Worm (Caenorhabditis elegans): ENCODE data around the gene Y46G5A.34.

Y46G5A.34 gene

DNA sequence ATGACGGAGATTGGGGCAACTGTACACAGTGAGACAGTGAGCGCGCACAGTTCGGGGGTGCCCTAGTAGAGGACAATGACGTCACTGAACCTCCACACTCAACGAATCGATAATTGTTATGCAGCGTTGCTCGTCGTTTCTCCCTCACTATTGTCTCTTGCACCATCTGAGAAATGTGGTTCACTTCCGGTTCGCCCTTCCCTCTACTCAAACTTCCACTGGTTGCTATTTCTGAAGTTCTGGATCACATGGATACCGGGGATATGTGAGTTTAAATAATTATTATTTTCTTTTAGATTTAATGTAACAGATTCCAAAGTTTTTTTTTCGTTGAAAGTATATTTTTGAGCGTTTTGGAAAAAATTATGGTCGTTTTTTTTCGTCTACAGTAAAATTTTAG lies 20.3 kb upstream of the Y46G5A.34 start, which contains the start of the genes Y46G5A.7 and Y46G5A.8:
Gene Y46G5A.7 (minus strand): TSS at position 153 of the 400 bp plus-strand sequence.
Gene Y46G5A.8 (plus strand): TSS at position 159 of the 400 bp plus-strand sequence.
- no peak for TF ChIP-seq ref-1 (GFP tag; conservative IDR thresholded peaks at IDR 0.05)
- TF ChIP-seq med-1 (GFP tag; optimal IDR thresholded peaks at IDR 0.05; ENCODE audit: insufficient read depth) = no peak
- peak; percentile 58; the same call in 1 of the 2 replicates for TF ChIP-seq T22C8.4 (GFP tag; IDR thresholded peaks at IDR 0.05)
- TF ChIP-seq cog-1 (tag; optimal IDR thresholded peaks at IDR 0.05) = no peak
- TF ChIP-seq flt-1 (GFP tag; IDR thresholded peaks at IDR 0.05) = no peak
- no peak for TF ChIP-seq ztf-29 (GFP tag; IDR thresholded peaks at IDR 0.05)
- TF ChIP-seq klf-2 (GFP tag; conservative IDR thresholded peaks at IDR 0.05) = no peak

DNA sequence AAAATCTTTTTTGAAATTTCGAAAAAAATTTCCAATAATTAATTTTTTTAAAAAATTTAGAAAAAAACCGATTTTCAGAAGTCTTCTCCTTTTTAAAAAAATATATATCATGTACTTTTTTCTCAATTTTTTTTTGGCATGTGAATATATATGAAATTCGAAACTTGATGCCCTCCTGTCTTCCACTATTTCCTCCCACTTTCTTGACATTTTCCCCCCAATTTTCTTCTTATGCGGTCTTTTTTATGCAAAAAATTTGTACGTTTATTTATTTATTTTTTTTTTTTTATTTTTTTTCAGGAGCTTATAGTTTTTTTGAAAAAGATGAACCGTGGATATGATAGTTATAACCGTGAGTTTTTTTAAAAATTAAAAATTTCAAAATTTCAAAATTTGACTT lies 16.0 kb upstream of the Y46G5A.34 start, which contains the start of gene cnp-2:
Gene cnp-2 (plus strand): TSS at position 301 of the 400 bp plus-strand sequence.
- TF ChIP-seq med-1 (GFP tag; optimal IDR thresholded peaks at IDR 0.05; ENCODE audit: insufficient read depth) (no peak), ztf-29 (GFP tag; IDR thresholded peaks at IDR 0.05) (no peak), ztf-23 (GFP tag; IDR thresholded peaks at IDR 0.05) (no peak), ref-1 (GFP tag; conservative IDR thresholded peaks at IDR 0.05) (no peak), T22C8.4 (GFP tag; IDR thresholded peaks at IDR 0.05) (no peak), klf-2 (GFP tag; conservative IDR thresholded peaks at IDR 0.05) (no peak), cog-1 (tag; optimal IDR thresholded peaks at IDR 0.05) (no peak), flt-1 (GFP tag; IDR thresholded peaks at IDR 0.05) (no peak)

DNA sequence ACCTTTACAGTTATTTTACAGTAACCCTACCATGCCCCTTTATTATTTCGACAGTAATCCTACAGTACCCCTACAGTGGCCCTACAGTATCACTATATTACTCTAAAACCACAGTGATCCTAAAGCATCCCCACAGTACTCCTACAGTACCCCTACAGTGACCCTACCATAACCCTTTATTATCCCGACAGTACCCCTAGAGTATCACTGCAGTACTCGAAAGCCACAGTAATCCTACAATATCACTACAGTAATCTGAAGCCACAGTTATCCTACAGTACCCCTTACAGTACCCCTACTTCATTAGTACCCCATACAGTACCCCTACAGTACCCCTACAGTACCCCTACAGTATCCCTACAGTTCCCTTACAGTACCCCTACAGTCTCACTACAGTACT lies 12.0 kb upstream of the Y46G5A.34 start:
- TF ChIP-seq flt-1 (GFP tag; IDR thresholded peaks at IDR 0.05) = no peak
- no peak for TF ChIP-seq ztf-23 (GFP tag; IDR thresholded peaks at IDR 0.05)
- TF ChIP-seq ztf-29 (GFP tag; IDR thresholded peaks at IDR 0.05) = no peak
- TF ChIP-seq med-1 (GFP tag; optimal IDR thresholded peaks at IDR 0.05; ENCODE audit: insufficient read depth) = no peak
- no peak for TF ChIP-seq tab-1 (GFP tag; IDR thresholded peaks at IDR 0.05)
- no peak for TF ChIP-seq ref-1 (GFP tag; conservative IDR thresholded peaks at IDR 0.05)
- TF ChIP-seq klf-2 (GFP tag; conservative IDR thresholded peaks at IDR 0.05) = no peak
- no peak for TF ChIP-seq T22C8.4 (GFP tag; IDR thresholded peaks at IDR 0.05)
- TF ChIP-seq cog-1 (tag; optimal IDR thresholded peaks at IDR 0.05) = no peak

DNA sequence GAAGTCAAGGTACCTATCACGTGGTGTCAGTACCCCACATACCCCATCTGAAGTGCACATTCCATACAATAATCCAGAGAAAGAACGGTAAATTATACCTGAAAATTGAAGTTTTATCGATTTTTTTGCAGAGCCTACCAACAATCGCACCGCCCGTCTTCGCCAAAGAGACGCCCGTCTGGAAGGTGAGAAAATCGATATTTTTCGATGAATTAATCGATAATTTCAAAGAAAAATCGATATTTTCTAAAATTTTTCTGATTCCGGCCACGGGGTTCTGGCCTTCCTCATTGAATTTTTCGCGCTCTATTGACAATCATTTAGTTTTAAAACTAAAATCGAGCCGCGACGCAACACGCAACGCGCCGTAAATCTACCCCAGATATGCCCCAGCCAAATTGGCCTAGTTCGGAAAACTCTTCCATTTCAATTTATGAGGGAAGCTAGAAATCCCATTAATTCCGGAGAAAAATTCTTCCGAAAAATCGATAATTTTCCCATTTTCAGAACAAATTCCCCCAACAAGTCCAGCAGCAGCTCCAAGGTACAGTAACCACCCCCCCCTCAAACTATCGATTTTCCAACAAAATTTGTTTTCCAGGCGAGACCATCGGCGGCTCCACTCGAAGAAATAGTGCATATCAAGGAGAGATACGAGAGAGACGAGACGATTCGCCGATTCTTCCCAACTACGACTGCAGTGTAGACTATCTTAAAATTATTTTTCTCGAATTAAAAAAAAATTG lies 9.9 kb upstream of the Y46G5A.34 start:
- TF ChIP-seq med-1 (GFP tag; optimal IDR thresholded peaks at IDR 0.05; ENCODE audit: insufficient read depth) (no peak), T22C8.4 (GFP tag; IDR thresholded peaks at IDR 0.05) (peak; percentile 60)

DNA sequence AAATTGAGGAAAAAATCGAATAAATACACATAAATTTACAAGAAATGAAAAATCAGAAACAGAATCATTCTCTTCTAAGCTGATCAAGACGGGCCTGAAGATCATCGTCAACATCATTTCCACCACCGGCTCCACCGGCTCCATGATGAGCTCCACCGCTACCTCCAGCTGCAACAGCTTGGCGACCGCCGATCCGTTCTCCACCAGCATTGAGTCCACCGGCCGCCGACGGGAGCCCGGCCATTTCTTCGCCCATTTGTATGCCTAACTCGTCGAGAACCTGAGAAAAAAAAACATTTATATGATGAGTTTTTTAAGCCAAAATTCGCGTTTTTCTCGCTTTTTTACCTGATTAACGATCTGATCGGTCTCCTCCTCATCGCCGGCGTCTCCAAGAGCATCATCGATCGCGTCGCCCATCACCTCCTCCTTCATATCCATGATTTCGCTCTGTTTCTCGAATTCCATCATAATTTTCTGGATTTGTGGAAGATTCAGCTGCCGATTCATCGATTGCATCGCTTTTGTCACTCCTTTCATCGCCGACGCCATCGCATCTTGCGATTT lies 9.1 kb upstream of the Y46G5A.34 start:
- TF ChIP-seq ref-1 (GFP tag; conservative IDR thresholded peaks at IDR 0.05) (no peak), ztf-29 (GFP tag; IDR thresholded peaks at IDR 0.05) (no peak), cog-1 (tag; optimal IDR thresholded peaks at IDR 0.05) (no peak), T22C8.4 (GFP tag; IDR thresholded peaks at IDR 0.05) (no peak), ztf-23 (GFP tag; IDR thresholded peaks at IDR 0.05) (no peak), flt-1 (GFP tag; IDR thresholded peaks at IDR 0.05) (no peak), med-1 (GFP tag; optimal IDR thresholded peaks at IDR 0.05; ENCODE audit: insufficient read depth) (no peak), tab-1 (GFP tag; IDR thresholded peaks at IDR 0.05) (no peak), klf-2 (GFP tag; conservative IDR thresholded peaks at IDR 0.05) (no peak)

ce11 chrII:12768167-12768712 lies 8.2 kb upstream of the Y46G5A.34 start, which contains the start of the genes vps-2 and tiar-2:
vps-2 (minus strand) TSS chrII:12768217.
tiar-2 (plus strand) TSS chrII:12768686.
- TF ChIP-seq tab-1 (GFP tag; IDR thresholded peaks at IDR 0.05) (no peak), T22C8.4 (GFP tag; IDR thresholded peaks at IDR 0.05) (peak; percentile 52; the same call in 1 of the 2 replicates)

DNA sequence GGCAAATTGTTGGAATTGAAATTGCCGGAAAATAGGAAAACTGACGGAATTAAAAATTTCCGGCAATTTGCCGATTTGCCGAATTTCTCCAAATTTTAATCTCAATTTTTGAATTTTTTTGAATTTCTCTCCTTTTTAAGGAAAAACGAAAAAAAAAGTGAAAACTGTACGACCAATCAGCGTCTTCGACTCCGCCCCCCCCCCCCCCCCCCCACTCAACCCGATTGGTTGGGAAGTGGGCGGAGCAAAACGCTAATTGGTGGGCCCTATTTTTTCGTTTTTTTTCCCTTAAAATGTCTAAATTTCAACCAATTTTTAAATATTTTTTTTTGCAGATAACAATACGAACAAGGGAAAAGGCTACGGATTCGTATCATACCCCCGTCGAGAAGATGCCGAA lies 6.5 kb upstream of the Y46G5A.34 start:
- no peak for TF ChIP-seq cog-1 (tag; optimal IDR thresholded peaks at IDR 0.05)
- TF ChIP-seq klf-2 (GFP tag; conservative IDR thresholded peaks at IDR 0.05) = no peak
- no peak for TF ChIP-seq flt-1 (GFP tag; IDR thresholded peaks at IDR 0.05)

- TF ChIP-seq cog-1 (tag; optimal IDR thresholded peaks at IDR 0.05) = no peak
- no peak for TF ChIP-seq ztf-29 (GFP tag; IDR thresholded peaks at IDR 0.05)
- no peak for TF ChIP-seq med-1 (GFP tag; optimal IDR thresholded peaks at IDR 0.05; ENCODE audit: insufficient read depth)
- no peak for TF ChIP-seq flt-1 (GFP tag; IDR thresholded peaks at IDR 0.05)
- TF ChIP-seq tab-1 (GFP tag; IDR thresholded peaks at IDR 0.05) = no peak
- no peak for TF ChIP-seq klf-2 (GFP tag; conservative IDR thresholded peaks at IDR 0.05)
- no peak for TF ChIP-seq ztf-23 (GFP tag; IDR thresholded peaks at IDR 0.05)
- TF ChIP-seq ref-1 (GFP tag; conservative IDR thresholded peaks at IDR 0.05) = no peak
- TF ChIP-seq T22C8.4 (GFP tag; IDR thresholded peaks at IDR 0.05) = no peak
These were observed 2.1 kb upstream of the Y46G5A.34 start, which contains the start of gene Y46G5A.14 for ce11 chrII:12774402-12774801. Y46G5A.14 (plus strand) TSS chrII:12774702.

- TF ChIP-seq flt-1 (GFP tag; IDR thresholded peaks at IDR 0.05) (peak; percentile 58), klf-2 (GFP tag; conservative IDR thresholded peaks at IDR 0.05) (peak; percentile 66; the same call in 1 of the 2 replicates), tab-1 (GFP tag; IDR thresholded peaks at IDR 0.05) (peak; percentile 55; the same call in 1 of the 2 replicates)
These were observed 1.9 kb downstream of the Y46G5A.34 start for ce11 chrII:12778374-12778773.

- no peak for TF ChIP-seq tab-1 (GFP tag; IDR thresholded peaks at IDR 0.05)
- no peak for TF ChIP-seq cog-1 (tag; optimal IDR thresholded peaks at IDR 0.05)
- no peak for TF ChIP-seq klf-2 (GFP tag; conservative IDR thresholded peaks at IDR 0.05)
- TF ChIP-seq T22C8.4 (GFP tag; IDR thresholded peaks at IDR 0.05) = no peak
- TF ChIP-seq ztf-29 (GFP tag; IDR thresholded peaks at IDR 0.05) = no peak
- TF ChIP-seq flt-1 (GFP tag; IDR thresholded peaks at IDR 0.05) = no peak
- no peak for TF ChIP-seq ref-1 (GFP tag; conservative IDR thresholded peaks at IDR 0.05)
- TF ChIP-seq med-1 (GFP tag; optimal IDR thresholded peaks at IDR 0.05; ENCODE audit: insufficient read depth) = no peak
- no peak for TF ChIP-seq ztf-23 (GFP tag; IDR thresholded peaks at IDR 0.05)
These were observed 8.9 kb downstream of the Y46G5A.34 start, which contains the start of gene Y46G5A.15 for ce11 chrII:12785391-12785790. Y46G5A.15 (minus strand) TSS chrII:12785416.
